Worm (Caenorhabditis elegans) whole organism, L1 larva: Measurements from ENCODE around the gene nhr-210.

Experiments
- aly-2 ChIP-seq: fragments of 150-350 bp; optimal IDR thresholded peaks from 2 replicates; lab custom pipeline; 2014; ENCODE audit warnings: missing biosample characterization, missing genetic modification characterization
- elt-2 ChIP-seq: sonication (generic microtip); optimal IDR thresholded peaks from 2 replicates; lab custom pipeline; 2016; ENCODE audit warnings: missing genetic modification characterization, mild to moderate bottlenecking, inconsistent platforms, missing compliant biosample characterization, missing genetic modification reagents
- lin-15B ChIP-seq: fragments of 150-350 bp; sonication (generic microtip); optimal IDR thresholded peaks from 3 replicates; lab custom pipeline; 2014; ENCODE audit warnings: missing biosample characterization, missing genetic modification characterization
- nhr-12 ChIP-seq: sonication (generic microtip); optimal IDR thresholded peaks from 2 replicates; lab custom pipeline; 2017; ENCODE audit warnings: missing biosample characterization, missing genetic modification characterization
- nhr-19 ChIP-seq: fragments of 200-800 bp; sonication (Bioruptor generic); conservative IDR thresholded peaks from 2 replicates; pipeline ENCODE4 v1.3.6; 2022; ENCODE audit warnings: missing genetic modification characterization, missing compliant biosample characterization
- pax-3 ChIP-seq: fragments of 200-800 bp; sonication (Bioruptor generic); optimal IDR thresholded peaks from 2 replicates; lab custom pipeline; 2018; ENCODE audit warnings: mild to moderate bottlenecking, missing genetic modification characterization, moderate library complexity, missing compliant biosample characterization
- unc-30 ChIP-seq: sonication (generic microtip); optimal IDR thresholded peaks from 2 replicates; lab custom pipeline; 2017; ENCODE audit warnings: missing biosample characterization, missing genetic modification characterization
- unc-62 ChIP-seq: fragments of 150-350 bp; optimal IDR thresholded peaks from 2 replicates; lab custom pipeline; 2014; ENCODE audit warnings: missing biosample characterization, missing genetic modification reagents, missing genetic modification characterization

ce11 chrV:501230-501629 is 18.1 kb downstream of the nhr-210 start, which contains the start of gene str-256:
- TF ChIP-seq nhr-12 = no peak
- TF ChIP-seq unc-30 = no peak
- TF ChIP-seq lin-15B (tag; lab: Kevin White, UChicago) = no peak
- no peak for TF ChIP-seq nhr-19 (GFP tag; lab: Robert Waterston, UW)
- TF ChIP-seq elt-2 (tag; lab: Kevin White, UChicago) = no peak
- TF ChIP-seq unc-62 = no peak
- no peak for TF ChIP-seq aly-2 (tag; lab: Kevin White, UChicago)
- no peak for TF ChIP-seq pax-3 (tag; lab: Kevin White, UChicago)
